Worm (Caenorhabditis elegans) whole organism, L3 larva: Measurements from ENCODE around the gene R10H10.4.

ENCODE experiments used
- ZK546.5 ChIP-seq: sonication (generic microtip); optimal IDR thresholded peaks from 2 replicates; lab custom pipeline; 2017; ENCODE audit warnings: missing biosample characterization, missing genetic modification characterization
- lin-39 ChIP-seq: fragments of 150-350 bp; optimal IDR thresholded peaks from 2 replicates; lab custom pipeline; 2018; ENCODE audit warnings: missing biosample characterization, missing genetic modification reagents, missing genetic modification characterization
- nhr-43 ChIP-seq: sonication (generic microtip); optimal IDR thresholded peaks from 2 replicates; lab custom pipeline; 2016; ENCODE audit warnings: mild to moderate bottlenecking, missing genetic modification characterization, missing compliant biosample characterization; ENCODE audit not compliant: poor library complexity, severe bottlenecking

DNA sequence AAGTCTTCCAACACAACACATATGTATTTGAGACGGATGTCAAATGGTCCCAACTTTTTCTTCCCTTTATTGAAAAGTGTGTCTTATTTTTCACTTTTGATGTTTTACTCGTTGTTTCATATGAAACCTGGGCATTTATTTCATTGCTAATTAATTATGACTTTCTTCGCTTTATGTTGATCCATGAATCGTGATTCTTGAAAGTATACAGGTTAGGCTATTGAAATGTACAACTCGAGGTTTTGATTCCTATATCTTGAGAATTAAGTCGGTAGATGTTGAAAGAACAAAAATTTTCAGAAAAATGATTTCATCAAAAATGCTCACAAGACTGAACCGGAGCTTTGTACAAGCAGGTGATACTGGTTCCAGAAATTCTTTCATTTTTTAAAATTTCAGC, 7.6 kb downstream of the R10H10.4 start, which contains the start of gene nfu-1:
- TF ChIP-seq nhr-43 (no peak), ZK546.5 (no peak), lin-39 (tag; lab: Kevin White, UChicago) (no peak)
